Worm (Caenorhabditis elegans) whole organism, L4/young adult: ENCODE measurements around the gene fbxa-25.

Experiments
- W03F9.2 ChIP-seq: fragments of 150-350 bp; optimal IDR thresholded peaks from 2 replicates; lab custom pipeline; 2014; ENCODE audit warnings: missing biosample characterization, missing genetic modification characterization
- dao-5 ChIP-seq: sonication (generic microtip); optimal IDR thresholded peaks from 2 replicates; lab custom pipeline; 2016; ENCODE audit warnings: missing genotype, missing genetic modification characterization, moderate library complexity, missing compliant biosample characterization
- him-1 ChIP-seq: sonication (generic microtip); optimal IDR thresholded peaks from 2 replicates; lab custom pipeline; 2016; ENCODE audit warnings: missing genotype, missing genetic modification reagents, missing genetic modification characterization, missing compliant biosample characterization

Gene fbxa-25

DNA sequence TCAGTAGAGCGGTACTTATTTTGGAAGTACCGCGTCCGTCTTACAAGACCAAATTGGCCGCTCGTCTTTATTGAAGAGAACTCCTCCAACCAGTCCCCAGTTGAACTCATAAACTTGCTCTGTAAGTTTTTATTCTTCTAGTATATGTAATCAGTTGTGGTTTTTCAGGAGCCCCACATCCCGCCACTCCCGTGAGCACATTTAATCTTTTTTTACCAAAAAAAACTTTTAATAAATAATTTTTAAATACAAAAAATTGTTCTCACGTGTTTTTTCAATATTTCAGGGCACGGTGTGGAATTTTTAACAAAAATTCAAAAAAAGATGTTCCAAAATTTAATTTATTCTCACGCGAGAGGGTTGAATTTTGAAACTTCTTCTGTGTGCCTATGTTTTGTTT is 24.7 kb downstream of the fbxa-25 start, which contains the start of gene fbxa-14:
TSS of gene fbxa-14 (minus strand) at position 101 of the 400 bp plus-strand sequence.
- TF ChIP-seq W03F9.2 (tag; lab: Kevin White, UChicago) (no peak), him-1 (no peak), dao-5 (tag; lab: Kevin White, UChicago) (no peak)

DNA sequence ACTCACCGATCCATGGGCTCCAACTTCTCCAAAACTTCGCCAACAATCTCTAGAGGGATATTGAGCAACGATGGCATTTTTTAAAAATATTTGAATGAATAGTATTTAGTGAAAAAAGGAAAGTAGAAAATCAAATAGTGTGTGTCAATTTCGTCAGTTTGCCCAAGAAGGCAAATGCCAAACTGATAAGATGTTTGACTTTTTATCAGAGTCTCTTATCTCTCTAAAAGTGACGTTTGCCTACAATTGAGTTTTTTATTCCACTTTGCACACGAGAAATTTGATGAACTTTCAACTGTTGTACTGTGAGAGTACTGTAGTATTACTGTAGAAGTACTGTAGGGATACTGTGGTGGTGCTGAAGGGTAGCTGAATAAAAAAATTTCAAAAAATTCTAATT is 25.7 kb downstream of the fbxa-25 start:
- TF ChIP-seq him-1, result no peak
- TF ChIP-seq dao-5 (tag; lab: Kevin White, UChicago), result no peak
- no peak for TF ChIP-seq W03F9.2 (tag; lab: Kevin White, UChicago)

DNA sequence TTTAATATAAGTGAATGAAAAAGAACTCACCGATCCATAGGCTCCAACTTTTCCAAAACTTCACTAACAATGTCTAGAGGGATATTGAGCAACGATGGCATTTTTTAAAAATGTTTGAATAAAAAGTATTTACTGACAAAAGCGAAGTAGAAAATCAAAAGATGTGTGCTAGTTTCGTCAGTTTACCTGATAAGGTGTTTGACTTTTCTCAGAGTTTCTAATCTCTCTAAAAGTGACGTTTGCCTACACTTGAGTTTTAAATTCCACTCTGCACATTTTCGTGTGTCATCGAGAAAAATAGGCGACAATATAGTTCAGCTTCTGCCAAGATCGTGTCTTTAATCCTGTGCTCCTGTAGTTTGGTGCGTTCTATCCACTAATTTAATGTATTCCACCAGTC is 27.7 kb downstream of the fbxa-25 start, which contains the start of gene fbxa-15:
TSS of gene fbxa-15 (minus strand) at position 101 of the 400 bp plus-strand sequence.
- no peak for TF ChIP-seq W03F9.2 (tag; lab: Kevin White, UChicago)
- TF ChIP-seq dao-5 (tag; lab: Kevin White, UChicago), result no peak
- no peak for TF ChIP-seq him-1

DNA sequence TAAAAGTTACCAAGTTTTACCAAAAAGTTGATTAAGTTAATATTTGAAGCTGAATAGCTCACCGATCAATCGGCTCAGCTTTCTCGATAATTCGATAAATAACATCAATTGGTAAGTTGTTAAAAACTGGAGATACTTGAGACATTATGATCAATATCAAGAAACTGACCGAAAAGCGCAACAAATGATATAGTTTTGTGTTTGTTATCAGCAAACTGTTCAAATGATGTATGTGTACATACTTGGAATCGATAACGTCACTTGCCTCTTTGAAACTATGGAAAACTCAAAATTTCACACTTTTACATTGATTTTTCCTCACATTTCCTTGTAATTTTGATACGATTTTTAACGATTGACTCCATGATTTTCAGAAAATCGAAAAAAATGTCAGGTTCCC is 34.2 kb downstream of the fbxa-25 start, which contains the start of the genes fbxa-80 and fbxa-19:
TSS of gene fbxa-80 (minus strand) at position 173 of the 400 bp plus-strand sequence.
TSS of gene fbxa-19 (plus strand) at position 364 of the 400 bp plus-strand sequence.
- TF ChIP-seq him-1 (no peak), W03F9.2 (tag; lab: Kevin White, UChicago) (no peak), dao-5 (tag; lab: Kevin White, UChicago) (no peak)

DNA sequence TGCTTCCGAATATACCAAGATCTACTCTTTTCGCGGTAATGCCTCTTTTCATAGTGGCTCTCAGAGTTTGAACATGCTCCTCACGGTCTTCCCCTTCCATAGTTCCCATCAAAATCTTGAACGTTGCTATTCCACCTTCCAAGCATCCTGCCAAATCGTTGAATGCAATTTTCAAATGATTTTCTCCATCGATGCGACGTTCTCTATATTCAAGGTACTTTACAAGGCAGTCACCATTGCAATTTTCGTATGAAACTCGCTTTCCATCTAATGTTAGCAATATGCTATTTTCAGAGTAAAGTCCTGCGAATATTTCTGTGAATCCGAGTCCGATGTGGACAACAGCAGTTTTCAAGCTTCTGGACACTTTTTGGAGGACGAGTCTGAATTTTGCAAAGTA is 35.0 kb downstream of the fbxa-25 start:
- TF ChIP-seq dao-5 (tag; lab: Kevin White, UChicago), result no peak
- no peak for TF ChIP-seq W03F9.2 (tag; lab: Kevin White, UChicago)
- TF ChIP-seq him-1, result no peak

DNA sequence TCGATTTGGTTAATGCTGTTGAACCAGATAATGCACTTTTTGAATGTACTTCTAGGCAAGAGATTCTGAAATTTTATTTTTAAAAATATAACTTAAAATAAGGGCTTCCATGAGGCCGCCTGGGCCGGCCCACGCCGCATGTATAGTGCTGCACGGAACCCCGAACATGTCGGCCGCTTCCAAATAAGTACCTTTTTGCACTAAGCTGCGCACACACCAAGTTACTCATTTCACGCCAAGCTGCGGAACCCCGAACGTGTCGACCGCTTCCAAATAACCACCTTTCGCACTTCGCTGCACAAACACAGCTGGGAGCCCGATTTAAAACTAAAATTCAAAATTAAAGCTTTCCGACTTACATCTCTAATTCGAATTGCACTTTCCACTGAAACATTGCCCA is 37.9 kb downstream of the fbxa-25 start:
- TF ChIP-seq W03F9.2 (tag; lab: Kevin White, UChicago) (no peak), him-1 (no peak), dao-5 (tag; lab: Kevin White, UChicago) (no peak)

DNA sequence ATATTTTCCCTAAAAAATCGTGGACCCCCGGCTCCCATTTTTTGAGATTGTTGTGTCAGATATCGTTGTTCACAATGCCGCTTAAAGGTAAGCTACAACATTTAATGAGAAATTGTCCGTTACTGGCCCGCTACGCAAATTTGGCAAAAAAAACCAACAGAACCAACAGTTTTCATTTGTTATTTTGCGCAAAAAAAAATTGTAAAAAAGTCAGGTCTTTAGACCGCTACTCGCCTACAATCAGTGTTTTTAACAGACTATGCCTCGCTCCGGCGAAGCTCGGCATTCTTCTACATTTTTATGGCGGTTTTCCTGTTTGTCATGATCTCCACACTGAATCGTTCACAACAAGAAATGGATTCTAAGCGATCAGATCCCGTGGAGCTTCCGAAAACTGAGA is 40.4 kb downstream of the fbxa-25 start, which contains the start of gene Y82E9BL.12:
TSS of gene Y82E9BL.12 (plus strand) at position 301 of the 400 bp plus-strand sequence.
- TF ChIP-seq W03F9.2 (tag; lab: Kevin White, UChicago) (no peak), dao-5 (tag; lab: Kevin White, UChicago) (no peak), him-1 (no peak)

DNA sequence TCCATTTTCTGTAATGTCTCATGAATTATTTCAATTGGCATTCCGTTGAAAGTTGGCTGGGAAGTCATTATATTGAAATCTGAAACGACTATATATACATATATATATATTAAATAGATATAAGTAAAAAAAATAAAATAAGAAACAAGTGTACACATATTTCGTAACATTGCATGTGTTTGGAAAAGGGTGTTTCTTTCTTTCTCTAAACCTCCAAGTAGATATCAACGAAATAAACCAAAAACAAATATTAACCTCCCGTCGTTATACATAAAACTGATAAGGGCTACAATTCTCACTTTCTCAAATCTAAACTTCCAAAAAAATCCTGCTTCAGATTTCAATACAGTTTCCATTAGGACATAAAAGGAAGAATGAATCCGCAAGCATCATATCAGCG is 41.0 kb downstream of the fbxa-25 start, which contains the start of gene fbxa-79:
TSS of gene fbxa-79 (minus strand) at position 86 of the 400 bp plus-strand sequence.
- TF ChIP-seq dao-5 (tag; lab: Kevin White, UChicago) (no peak), W03F9.2 (tag; lab: Kevin White, UChicago) (no peak), him-1 (no peak)

DNA sequence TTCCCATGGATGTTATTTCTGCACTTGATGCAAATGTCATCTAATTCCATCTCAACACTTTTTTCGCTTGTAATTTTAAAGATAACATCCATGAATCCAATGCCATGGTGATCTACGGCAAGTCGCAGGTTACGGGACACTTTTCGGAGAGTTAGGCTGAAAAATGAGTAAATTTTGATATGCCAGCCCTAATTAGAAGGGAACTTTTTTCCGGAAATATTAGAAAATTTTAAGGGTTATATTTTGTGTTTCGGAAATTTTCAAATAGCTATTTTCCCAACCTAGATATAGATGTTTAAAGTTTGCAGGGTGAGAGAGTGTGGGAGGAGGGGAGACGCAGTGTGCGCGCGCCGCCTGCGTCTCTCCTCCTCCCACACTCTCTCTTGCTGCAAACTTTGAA is 41.9 kb downstream of the fbxa-25 start:
- no peak for TF ChIP-seq W03F9.2 (tag; lab: Kevin White, UChicago)
- no peak for TF ChIP-seq dao-5 (tag; lab: Kevin White, UChicago)
- TF ChIP-seq him-1, result no peak

DNA sequence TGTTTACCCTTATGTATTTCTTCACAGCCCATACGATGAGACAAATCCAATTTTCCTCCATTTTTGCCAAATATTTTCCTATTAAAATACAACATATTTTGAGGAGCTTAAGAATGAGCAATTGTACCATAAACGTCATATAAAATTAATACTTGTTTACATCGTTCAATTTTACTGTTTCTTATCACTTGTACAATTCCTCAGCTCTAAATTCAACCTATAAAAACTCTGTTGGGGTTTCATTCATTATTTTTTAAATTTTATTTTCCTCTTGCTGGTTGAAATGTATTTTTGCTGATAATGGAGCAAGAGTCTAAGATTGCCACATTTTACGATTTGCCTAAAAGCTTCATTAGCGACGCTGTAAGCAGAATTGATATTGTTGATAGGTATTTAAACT is 45.8 kb downstream of the fbxa-25 start, which contains the start of gene fbxa-75:
TSS of gene fbxa-75 (plus strand) at position 301 of the 400 bp plus-strand sequence.
- TF ChIP-seq W03F9.2 (tag; lab: Kevin White, UChicago), result no peak
